Fruit fly (Drosophila melanogaster) whole organism, embryonic: Measurements from ENCODE around the gene CG14120.

Experiments
- Antp ChIP-seq: fragments of 200-800 bp; sonication (Bioruptor generic); optimal IDR thresholded peaks from 3 replicates; lab custom pipeline; 2016; ENCODE audit warnings: missing biosample characterization, missing genetic modification characterization
- Asciz ChIP-seq: fragments of 200-800 bp; sonication (Bioruptor generic); optimal IDR thresholded peaks from 2 replicates; lab custom pipeline; 2017; ENCODE audit warnings: missing biosample characterization, mild to moderate bottlenecking, missing genetic modification characterization, missing genetic modification reagents
- Bgb ChIP-seq: fragments of 200-800 bp; sonication (Bioruptor generic); IDR thresholded peaks from 2 replicates; pipeline ENCODE4 v1.3.6; 2022; ENCODE audit warnings: missing biosample characterization, missing genetic modification characterization; ENCODE audit not compliant: partially characterized antibody
- CG10147 ChIP-seq: fragments of 200-800 bp; sonication (Bioruptor generic); optimal IDR thresholded peaks from 2 replicates; lab custom pipeline; 2019; ENCODE audit warnings: missing biosample characterization, mild to moderate bottlenecking, missing genetic modification characterization, moderate library complexity
- CG10462 ChIP-seq: fragments of 200-800 bp; sonication (Bioruptor generic); optimal IDR thresholded peaks from 2 replicates; lab custom pipeline; 2016; ENCODE audit warnings: missing biosample characterization, missing genetic modification characterization
- CG12071 ChIP-seq: fragments of 200-800 bp; sonication (Bioruptor generic); optimal IDR thresholded peaks from 3 replicates; lab custom pipeline; 2018; ENCODE audit warnings: missing biosample characterization, mild to moderate bottlenecking, missing genetic modification characterization
- CG12769 ChIP-seq: fragments of 200-800 bp; sonication (Bioruptor generic); optimal IDR thresholded peaks from 2 replicates; lab custom pipeline; 2019; ENCODE audit warnings: missing biosample characterization, mild to moderate bottlenecking, missing genetic modification characterization, moderate library complexity
- CG13894 ChIP-seq: fragments of 200-800 bp; sonication (Bioruptor generic); optimal IDR thresholded peaks from 3 replicates; lab custom pipeline; 2018; ENCODE audit warnings: missing biosample characterization, mild to moderate bottlenecking, missing genetic modification characterization, moderate library complexity
- CG14965 ChIP-seq: fragments of 200-800 bp; sonication (Bioruptor generic); optimal IDR thresholded peaks from 2 replicates; lab custom pipeline; 2016; ENCODE audit warnings: missing biosample characterization, missing genetic modification characterization, borderline replicate concordance
- CG17186 ChIP-seq: fragments of 200-800 bp; sonication (Bioruptor generic); optimal IDR thresholded peaks from 3 replicates; lab custom pipeline; 2017; ENCODE audit warnings: missing biosample characterization, missing genetic modification reagents, missing genetic modification characterization
- CG1792 ChIP-seq: fragments of 200-800 bp; sonication (Bioruptor generic); optimal IDR thresholded peaks from 2 replicates; lab custom pipeline; 2016; ENCODE audit warnings: missing biosample characterization, missing genetic modification characterization
- CG18764 ChIP-seq: fragments of 200-800 bp; sonication (Bioruptor generic); optimal IDR thresholded peaks from 3 replicates; lab custom pipeline; 2016; ENCODE audit warnings: missing biosample characterization, missing genetic modification characterization
- CG2678 ChIP-seq: fragments of 200-800 bp; sonication (Bioruptor generic); optimal IDR thresholded peaks from 3 replicates; lab custom pipeline; 2019; ENCODE audit warnings: missing biosample characterization, mild to moderate bottlenecking, missing genetic modification characterization, moderate library complexity
- CG30020 ChIP-seq: fragments of 200-800 bp; optimal IDR thresholded peaks from 2 replicates; lab custom pipeline; 2019; ENCODE audit warnings: missing biosample characterization, mild to moderate bottlenecking, missing genetic modification characterization, moderate library complexity
- CG6254 ChIP-seq: fragments of 200-800 bp; sonication (Bioruptor generic); optimal IDR thresholded peaks from 3 replicates; lab custom pipeline; 2017; ENCODE audit warnings: mild to moderate bottlenecking, missing biosample characterization, missing genetic modification reagents, missing genetic modification characterization
- CG6765 ChIP-seq: fragments of 200-800 bp; sonication (Bioruptor generic); optimal IDR thresholded peaks from 3 replicates; lab custom pipeline; 2017; ENCODE audit warnings: missing biosample characterization, mild to moderate bottlenecking, missing genetic modification characterization
- CG7786 ChIP-seq: fragments of 200-800 bp; sonication (Bioruptor generic); optimal IDR thresholded peaks from 2 replicates; lab custom pipeline; 2016; ENCODE audit warnings: missing biosample characterization, missing genetic modification characterization
- CG9797 ChIP-seq: fragments of 200-800 bp; sonication (Bioruptor generic); optimal IDR thresholded peaks from 3 replicates; lab custom pipeline; 2018; ENCODE audit warnings: missing biosample characterization, mild to moderate bottlenecking, missing genetic modification characterization
- CHES-1-like ChIP-seq: fragments of 200-800 bp; sonication (Bioruptor generic); optimal IDR thresholded peaks from 2 replicates; lab custom pipeline; 2016; ENCODE audit warnings: missing biosample characterization, missing genetic modification characterization
- CoRest ChIP-seq: fragments of 200-800 bp; sonication (Bioruptor generic); optimal IDR thresholded peaks from 3 replicates; lab custom pipeline; 2018; ENCODE audit warnings: missing biosample characterization, mild to moderate bottlenecking, missing genetic modification characterization, moderate library complexity
- D19A ChIP-seq: fragments of 200-800 bp; optimal IDR thresholded peaks from 3 replicates; lab custom pipeline; 2019; ENCODE audit warnings: missing biosample characterization, mild to moderate bottlenecking, missing genetic modification characterization, moderate library complexity
- Dip2 ChIP-seq: fragments of 200-800 bp; sonication (Bioruptor generic); IDR thresholded peaks from 2 replicates; pipeline ENCODE4 v1.3.6; 2022; ENCODE audit warnings: missing biosample characterization, missing genetic modification characterization
- Dip3 ChIP-seq: fragments of 200-800 bp; sonication (Bioruptor generic); optimal IDR thresholded peaks from 3 replicates; lab custom pipeline; 2016; ENCODE audit warnings: missing biosample characterization, missing genetic modification characterization
- Dp ChIP-seq: fragments of 200-800 bp; sonication (Bioruptor generic); optimal IDR thresholded peaks from 2 replicates; lab custom pipeline; 2018; ENCODE audit warnings: missing biosample characterization, mild to moderate bottlenecking, missing genetic modification characterization, moderate library complexity
- E2f1 ChIP-seq: fragments of 200-800 bp; sonication (Bioruptor generic); IDR thresholded peaks from 2 replicates; pipeline ENCODE4 v1.3.6; 2022; ENCODE audit warnings: missing biosample characterization, missing genetic modification characterization
- Ets97D ChIP-seq: fragments of 200-800 bp; sonication (Bioruptor generic); optimal IDR thresholded peaks from 3 replicates; lab custom pipeline; 2016; ENCODE audit warnings: missing biosample characterization, missing genetic modification characterization
- H2.0 ChIP-seq: fragments of 200-800 bp; sonication (Bioruptor generic); IDR thresholded peaks from 2 replicates; pipeline ENCODE4 v1.3.6; 2022; ENCODE audit warnings: missing biosample characterization, missing genetic modification characterization
- HLH4C ChIP-seq: fragments of 200-800 bp; sonication (Bioruptor generic); IDR thresholded peaks from 3 replicates; pipeline ENCODE4 v1.3.6; 2022; ENCODE audit warnings: missing biosample characterization, missing genetic modification characterization; ENCODE audit not compliant: partially characterized antibody
- HmgD ChIP-seq: fragments of 200-800 bp; sonication (Bioruptor generic); optimal IDR thresholded peaks from 3 replicates; lab custom pipeline; 2016; ENCODE audit warnings: missing biosample characterization, missing genetic modification characterization
- Hmx ChIP-seq: fragments of 200-800 bp; sonication (Bioruptor generic); optimal IDR thresholded peaks from 2 replicates; lab custom pipeline; 2016; ENCODE audit warnings: missing biosample characterization, missing genetic modification characterization
- Hr3 ChIP-seq: fragments of 200-800 bp; sonication (Bioruptor generic); optimal IDR thresholded peaks from 3 replicates; lab custom pipeline; 2016; ENCODE audit warnings: missing biosample characterization, missing genetic modification characterization
- Jarid2 ChIP-seq: fragments of 200-800 bp; sonication (Bioruptor generic); optimal IDR thresholded peaks from 3 replicates; lab custom pipeline; 2017; ENCODE audit warnings: mild to moderate bottlenecking, missing biosample characterization, missing genetic modification reagents, missing genetic modification characterization
- Mes4 ChIP-seq: fragments of 200-800 bp; sonication (Bioruptor generic); optimal IDR thresholded peaks from 2 replicates; lab custom pipeline; 2016; ENCODE audit warnings: missing biosample characterization, missing genetic modification characterization
- Neu2 ChIP-seq: fragments of 200-800 bp; sonication (Bioruptor generic); optimal IDR thresholded peaks from 3 replicates; lab custom pipeline; 2016; ENCODE audit warnings: missing biosample characterization, missing genetic modification characterization, borderline replicate concordance
- amos ChIP-seq: fragments of 200-800 bp; sonication (Bioruptor generic); IDR thresholded peaks from 2 replicates; pipeline ENCODE4 v1.3.6; 2022; ENCODE audit warnings: missing biosample characterization, missing genetic modification characterization; ENCODE audit not compliant: partially characterized antibody
- ase ChIP-seq: fragments of 200-800 bp; sonication (Bioruptor generic); IDR thresholded peaks from 3 replicates; pipeline ENCODE4 v1.3.6; 2022; ENCODE audit warnings: missing biosample characterization, missing genetic modification characterization
- en ChIP-seq: fragments of 200-800 bp; sonication (Bioruptor generic); optimal IDR thresholded peaks from 2 replicates; lab custom pipeline; 2016; ENCODE audit warnings: missing biosample characterization, missing genetic modification characterization
- fd64A ChIP-seq: fragments of 200-800 bp; sonication (Bioruptor generic); optimal IDR thresholded peaks from 3 replicates; lab custom pipeline; 2018; ENCODE audit warnings: missing biosample characterization, mild to moderate bottlenecking, missing genetic modification characterization
- gcm2 ChIP-seq: fragments of 200-800 bp; sonication (Bioruptor generic); optimal IDR thresholded peaks from 2 replicates; lab custom pipeline; 2016; ENCODE audit warnings: missing biosample characterization, missing genetic modification characterization
- gro ChIP-seq: fragments of 200-800 bp; sonication (Bioruptor generic); optimal IDR thresholded peaks from 2 replicates; lab custom pipeline; 2016; ENCODE audit warnings: missing biosample characterization, missing genetic modification characterization
- gsb-n ChIP-seq: fragments of 200-800 bp; sonication (Bioruptor generic); optimal IDR thresholded peaks from 3 replicates; lab custom pipeline; 2018; ENCODE audit warnings: missing biosample characterization, mild to moderate bottlenecking, missing genetic modification characterization
- hb ChIP-seq: fragments of 200-800 bp; sonication (Bioruptor generic); IDR thresholded peaks from 3 replicates; pipeline ENCODE4 v1.3.6; 2022; ENCODE audit warnings: missing biosample characterization, missing genetic modification characterization; ENCODE audit not compliant: partially characterized antibody
- hbn ChIP-seq: fragments of 200-800 bp; sonication (Bioruptor generic); IDR thresholded peaks from 2 replicates; pipeline ENCODE4 v1.3.6; 2022; ENCODE audit warnings: missing biosample characterization, missing genetic modification characterization; ENCODE audit not compliant: partially characterized antibody
- jing ChIP-seq: fragments of 200-800 bp; sonication (Bioruptor generic); optimal IDR thresholded peaks from 2 replicates; lab custom pipeline; 2018; ENCODE audit warnings: missing biosample characterization, mild to moderate bottlenecking, missing genetic modification characterization
- lilli ChIP-seq: fragments of 200-800 bp; sonication (Bioruptor generic); optimal IDR thresholded peaks from 3 replicates; lab custom pipeline; 2016; ENCODE audit warnings: missing biosample characterization, missing genetic modification characterization
- phol ChIP-seq: fragments of 200-800 bp; sonication (Bioruptor generic); optimal IDR thresholded peaks from 3 replicates; lab custom pipeline; 2018; ENCODE audit warnings: missing biosample characterization, mild to moderate bottlenecking, missing genetic modification characterization, moderate library complexity
- pum ChIP-seq: fragments of 200-800 bp; sonication (Bioruptor generic); optimal IDR thresholded peaks from 2 replicates; lab custom pipeline; 2016; ENCODE audit warnings: missing biosample characterization, missing genetic modification characterization
- sens ChIP-seq: fragments of 200-800 bp; sonication (Bioruptor generic); peaks from one replicate; lab custom pipeline; 2016; ENCODE audit warnings: missing biosample characterization, missing genetic modification characterization
- slbo ChIP-seq: fragments of 200-800 bp; sonication (Bioruptor generic); IDR thresholded peaks from 2 replicates; pipeline ENCODE4 v1.3.6; 2022; ENCODE audit warnings: missing biosample characterization, missing genetic modification characterization
- tap ChIP-seq: fragments of 200-800 bp; optimal IDR thresholded peaks from 3 replicates; lab custom pipeline; 2019; ENCODE audit warnings: missing biosample characterization, mild to moderate bottlenecking, missing genetic modification characterization, moderate library complexity
- toy ChIP-seq: fragments of 200-800 bp; sonication (Bioruptor generic); IDR thresholded peaks from 2 replicates; pipeline ENCODE4 v1.3.6; 2022; ENCODE audit warnings: missing biosample characterization, missing genetic modification characterization

Gene CG14120

DNA sequence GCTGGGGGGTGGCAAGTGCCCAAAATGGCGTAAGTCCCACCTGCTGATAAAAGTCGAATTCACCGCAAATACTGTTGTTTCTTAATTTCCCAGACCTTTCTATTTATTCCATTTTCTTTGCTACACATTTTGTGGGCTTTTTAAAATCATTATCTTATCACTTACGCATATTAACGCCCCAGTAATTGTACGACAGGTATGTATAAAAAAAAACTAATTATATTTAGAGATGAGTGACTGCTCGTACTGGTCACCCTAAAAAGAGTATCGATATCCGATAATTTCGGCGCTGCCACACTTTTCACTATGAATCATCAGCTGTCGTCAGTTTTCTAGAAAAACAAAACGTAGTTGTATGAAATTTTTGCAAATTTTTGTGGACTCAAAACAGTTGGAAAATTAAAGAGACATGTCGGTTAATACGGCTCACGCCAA lies 35.0 kb upstream of the CG14120 start, which contains the start of the genes CG10948 and Wbp2 (continued):
- no peak for TF ChIP-seq CG2678 (tag; lab: Kevin White, UChicago)
- peak; percentile 60 for TF ChIP-seq Bgb (GFP tag; lab: Robert Waterston, UW)
- TF ChIP-seq Dip3 (GFP tag; lab: Kevin White, UChicago), result no peak
- TF ChIP-seq Jarid2 (GFP tag; lab: Kevin White, UChicago), result no peak
- TF ChIP-seq CG7786, result no peak
- TF ChIP-seq CG10462 (GFP tag; lab: Kevin White, UChicago), result no peak
- no peak for TF ChIP-seq Hmx (GFP tag; lab: Kevin White, UChicago)
- peak; percentile 14 for TF ChIP-seq Dp (GFP tag; lab: Kevin White, UChicago)
- TF ChIP-seq slbo (GFP tag; lab: Robert Waterston, UW), result no peak
- no peak for TF ChIP-seq CG18764 (GFP tag; lab: Kevin White, UChicago)
- TF ChIP-seq phol (tag; lab: Kevin White, UChicago), result peak; percentile 96
- no peak for TF ChIP-seq CG6254 (GFP tag; lab: Kevin White, UChicago)
- TF ChIP-seq CG12769 (tag; lab: Kevin White, UChicago), result no peak
- no peak for TF ChIP-seq Asciz (GFP tag; lab: Kevin White, UChicago)
- TF ChIP-seq pum (GFP tag; lab: Kevin White, UChicago), result no peak
- no peak for TF ChIP-seq CG14965
- peak; percentile 24 for TF ChIP-seq CG9797 (GFP tag; lab: Kevin White, UChicago)
- peak; percentile 77 for TF ChIP-seq Ets97D (GFP tag; lab: Kevin White, UChicago)
- peak; percentile 39; the same call in 1 of the 2 replicates for TF ChIP-seq hbn (GFP tag; lab: Robert Waterston, UW)
- no peak for TF ChIP-seq en (GFP tag; lab: Kevin White, UChicago)
- no peak for TF ChIP-seq HmgD
- TF ChIP-seq CG6765 (GFP tag; lab: Kevin White, UChicago), result no peak
- TF ChIP-seq fd64A, result no peak
- no peak for TF ChIP-seq CG10147
- no peak for TF ChIP-seq tap (tag; lab: Kevin White, UChicago)
- TF ChIP-seq hb (GFP tag; lab: Robert Waterston, UW), result no peak
- peak; percentile 39 for TF ChIP-seq gro
- no peak for TF ChIP-seq CG13894
- no peak for TF ChIP-seq gsb-n (tag; lab: Kevin White, UChicago)
- TF ChIP-seq Neu2 (GFP tag; lab: Kevin White, UChicago), result no peak
- TF ChIP-seq Mes4 (GFP tag; lab: Kevin White, UChicago), result no peak
- TF ChIP-seq E2f1 (GFP tag; lab: Robert Waterston, UW), result no peak
- TF ChIP-seq CG30020 (tag; lab: Kevin White, UChicago), result peak; percentile 35
- TF ChIP-seq Dip2 (GFP tag; lab: Robert Waterston, UW), result no peak
- no peak for TF ChIP-seq Hr3 (GFP tag; lab: Kevin White, UChicago)
- TF ChIP-seq ase (GFP tag; lab: Robert Waterston, UW), result no peak
- no peak for TF ChIP-seq CG17186 (GFP tag; lab: Kevin White, UChicago)
- peak; percentile 88 for TF ChIP-seq sens
- no peak for TF ChIP-seq D19A (tag; lab: Kevin White, UChicago)
- no peak for TF ChIP-seq Antp (GFP tag; lab: Kevin White, UChicago)
- TF ChIP-seq amos (GFP tag; lab: Robert Waterston, UW), result peak; percentile 60; the same call in 1 of the 2 replicates
- TF ChIP-seq jing (GFP tag; lab: Kevin White, UChicago), result no peak
- TF ChIP-seq toy, result no peak
- TF ChIP-seq CHES-1-like (GFP tag; lab: Kevin White, UChicago), result peak; percentile 31
- no peak for TF ChIP-seq H2.0
- no peak for TF ChIP-seq CoRest (tag; lab: Kevin White, UChicago)
- TF ChIP-seq CG1792 (GFP tag; lab: Kevin White, UChicago), result no peak
- no peak for TF ChIP-seq gcm2 (GFP tag; lab: Kevin White, UChicago)
- TF ChIP-seq CG12071, result no peak
- peak; percentile 50; the same call in 1 of the 3 replicates for TF ChIP-seq HLH4C (GFP tag; lab: Robert Waterston, UW)
- no peak for TF ChIP-seq lilli (GFP tag; lab: Kevin White, UChicago)
